Fruit fly (Drosophila melanogaster) whole organism, embryonic: ENCODE measurements around the gene snk.

Experiments used
- Asciz ChIP-seq: fragments of 200-800 bp; sonication (Bioruptor generic); optimal IDR thresholded peaks from 2 replicates; lab custom pipeline; 2017; ENCODE audit warnings: missing biosample characterization, mild to moderate bottlenecking, missing genetic modification characterization, missing genetic modification reagents
- BtbVII ChIP-seq: fragments of 200-800 bp; sonication (Bioruptor generic); optimal IDR thresholded peaks from 3 replicates; lab custom pipeline; 2017; ENCODE audit warnings: missing biosample characterization, mild to moderate bottlenecking, missing genetic modification characterization
- CG10543 ChIP-seq: fragments of 200-800 bp; sonication (Bioruptor generic); optimal IDR thresholded peaks from 3 replicates; lab custom pipeline; 2017; ENCODE audit warnings: missing biosample characterization, mild to moderate bottlenecking, missing genetic modification characterization, moderate library complexity
- CG10959 ChIP-seq: fragments of 200-800 bp; sonication (Bioruptor generic); IDR thresholded peaks from 2 replicates; pipeline ENCODE4 v1.3.6; 2022; ENCODE audit warnings: missing biosample characterization, missing genetic modification characterization
- CG12104 ChIP-seq: fragments of 200-800 bp; sonication (Bioruptor generic); optimal IDR thresholded peaks from 3 replicates; lab custom pipeline; 2016; ENCODE audit warnings: missing biosample characterization, missing genetic modification characterization
- CG1233 ChIP-seq: fragments of 200-800 bp; sonication (Bioruptor generic); optimal IDR thresholded peaks from 4 replicates; lab custom pipeline; 2018; ENCODE audit warnings: missing biosample characterization, mild to moderate bottlenecking, missing genetic modification characterization
- CG15269 ChIP-seq: fragments of 200-800 bp; sonication (Bioruptor generic); optimal IDR thresholded peaks from 2 replicates; lab custom pipeline; 2018; ENCODE audit warnings: missing biosample characterization, mild to moderate bottlenecking, missing genetic modification characterization, moderate library complexity
- CG16779 ChIP-seq: fragments of 200-800 bp; sonication (Bioruptor generic); IDR thresholded peaks from 2 replicates; pipeline ENCODE4 v1.3.6; 2022; ENCODE audit warnings: missing biosample characterization, missing genetic modification characterization
- CG17328 ChIP-seq: fragments of 200-800 bp; sonication (Bioruptor generic); IDR thresholded peaks from 2 replicates; pipeline ENCODE4 v1.3.6; 2022; ENCODE audit warnings: missing biosample characterization, missing genetic modification characterization
- CG17829 ChIP-seq: fragments of 200-800 bp; optimal IDR thresholded peaks from 2 replicates; lab custom pipeline; 2019; ENCODE audit warnings: missing biosample characterization, mild to moderate bottlenecking, missing genetic modification characterization, moderate library complexity
- CG18476 ChIP-seq: fragments of 200-800 bp; sonication (Bioruptor generic); optimal IDR thresholded peaks from 2 replicates; lab custom pipeline; 2016; ENCODE audit warnings: missing biosample characterization, mild to moderate bottlenecking, missing genetic modification characterization
- CG32772 ChIP-seq: fragments of 200-800 bp; sonication (Bioruptor generic); IDR thresholded peaks from 2 replicates; pipeline ENCODE4 v1.3.6; 2022; ENCODE audit warnings: missing biosample characterization, missing genetic modification characterization
- CG3281 ChIP-seq: fragments of 200-800 bp; sonication (Bioruptor generic); optimal IDR thresholded peaks from 3 replicates; lab custom pipeline; 2017; ENCODE audit warnings: missing biosample characterization, mild to moderate bottlenecking, missing genetic modification characterization
- CG4328 ChIP-seq: fragments of 200-800 bp; sonication (Bioruptor generic); optimal IDR thresholded peaks from 3 replicates; lab custom pipeline; 2017; ENCODE audit warnings: missing biosample characterization, missing genetic modification reagents, missing genetic modification characterization
- CG4707 ChIP-seq: fragments of 200-800 bp; sonication (Bioruptor generic); optimal IDR thresholded peaks from 2 replicates; lab custom pipeline; 2018; ENCODE audit warnings: missing biosample characterization, mild to moderate bottlenecking, missing genetic modification characterization, moderate library complexity
- CG7928 ChIP-seq: fragments of 200-800 bp; sonication (Bioruptor generic); optimal IDR thresholded peaks from 2 replicates; lab custom pipeline; 2017; ENCODE audit warnings: missing biosample characterization, mild to moderate bottlenecking, missing genetic modification characterization
- CG8924 ChIP-seq: fragments of 200-800 bp; optimal IDR thresholded peaks from 3 replicates; lab custom pipeline; 2019; ENCODE audit warnings: missing biosample characterization, mild to moderate bottlenecking, missing genetic modification characterization, moderate library complexity
- Camta ChIP-seq: fragments of 200-800 bp; sonication (Bioruptor generic); optimal IDR thresholded peaks from 2 replicates; lab custom pipeline; 2016; ENCODE audit warnings: missing biosample characterization, missing genetic modification characterization
- Fer2 ChIP-seq: fragments of 200-800 bp; sonication (Bioruptor generic); optimal IDR thresholded peaks from 2 replicates; lab custom pipeline; 2018; ENCODE audit warnings: missing biosample characterization, mild to moderate bottlenecking, missing genetic modification characterization, moderate library complexity
- Fer3 ChIP-seq: fragments of 200-800 bp; sonication (Bioruptor generic); optimal IDR thresholded peaks from 2 replicates; lab custom pipeline; 2018; ENCODE audit warnings: missing biosample characterization, mild to moderate bottlenecking, missing genetic modification characterization, moderate library complexity
- Hr78 ChIP-seq, 2 experiments: fragments of 200-800 bp in 1 of 2; fragments of >200 bp in 1 of 2; sonication (Bioruptor generic) in 1 of 2; optimal IDR thresholded peaks; 2 replicates each; lab custom pipeline; 2017 to 2019; ENCODE audit warnings: missing biosample characterization in 2 of 2, missing genetic modification characterization in 2 of 2, mild to moderate bottlenecking in 1 of 2, moderate library complexity in 1 of 2
- Kr ChIP-seq: fragments of 200-800 bp; sonication (Bioruptor generic); optimal IDR thresholded peaks from 2 replicates; lab custom pipeline; 2017; ENCODE audit warnings: missing biosample characterization, mild to moderate bottlenecking, missing genetic modification characterization
- MTF-1 ChIP-seq: fragments of 200-800 bp; sonication (Bioruptor generic); optimal IDR thresholded peaks from 2 replicates; lab custom pipeline; 2018; ENCODE audit warnings: missing biosample characterization, mild to moderate bottlenecking, missing genetic modification characterization, borderline replicate concordance
- Med ChIP-seq: fragments of 200-800 bp; sonication (Bioruptor generic); peaks from one replicate; lab custom pipeline; 2016; ENCODE audit warnings: missing biosample characterization, missing genetic modification characterization, mild to moderate bottlenecking, inconsistent platforms, moderate library complexity
- Rfx ChIP-seq: fragments of 200-800 bp; sonication (Bioruptor generic); IDR thresholded peaks from 2 replicates; pipeline ENCODE4 v1.3.6; 2022; ENCODE audit warnings: missing biosample characterization, missing genetic modification characterization
- Vsx1 ChIP-seq: fragments of 200-800 bp; sonication (Bioruptor generic); optimal IDR thresholded peaks from 2 replicates; lab custom pipeline; 2017; ENCODE audit warnings: missing biosample characterization, mild to moderate bottlenecking, missing genetic modification characterization, missing genetic modification reagents
- Xrp1 ChIP-seq: fragments of 200-800 bp; sonication (Bioruptor generic); IDR thresholded peaks from 2 replicates; pipeline ENCODE4 v1.3.6; 2022; ENCODE audit warnings: missing biosample characterization, missing genetic modification characterization
- YL-1 ChIP-seq: fragments of 200-800 bp; sonication (Bioruptor generic); optimal IDR thresholded peaks from 3 replicates; lab custom pipeline; 2017; ENCODE audit warnings: missing biosample characterization, mild to moderate bottlenecking, missing genetic modification characterization
- ac ChIP-seq: fragments of 200-800 bp; sonication (Bioruptor generic); optimal IDR thresholded peaks from 3 replicates; lab custom pipeline; 2017; ENCODE audit warnings: missing biosample characterization, mild to moderate bottlenecking, missing genetic modification characterization
- ara ChIP-seq: fragments of 200-800 bp; sonication (Bioruptor generic); IDR thresholded peaks from 2 replicates; pipeline ENCODE4 v1.3.6; 2022; ENCODE audit warnings: missing biosample characterization, missing genetic modification characterization
- bab2 ChIP-seq: fragments of 200-800 bp; sonication (Bioruptor generic); optimal IDR thresholded peaks from 2 replicates; lab custom pipeline; 2016; ENCODE audit warnings: missing biosample characterization, missing genetic modification characterization
- caup ChIP-seq: fragments of 200-800 bp; sonication (Bioruptor generic); optimal IDR thresholded peaks from 3 replicates; lab custom pipeline; 2017; ENCODE audit warnings: missing biosample characterization, mild to moderate bottlenecking, missing genetic modification characterization, moderate library complexity; ENCODE audit not compliant: severe bottlenecking
- chm ChIP-seq: fragments of 200-800 bp; sonication (Bioruptor generic); IDR thresholded peaks from 2 replicates; pipeline ENCODE4 v1.3.6; 2022; ENCODE audit warnings: missing biosample characterization, missing genetic modification characterization
- ci ChIP-seq: fragments of 200-800 bp; sonication (Bioruptor generic); IDR thresholded peaks from 3 replicates; pipeline ENCODE4 v1.3.6; 2022; ENCODE audit warnings: missing biosample characterization, missing genetic modification characterization
- cwo ChIP-seq: fragments of 200-800 bp; sonication (Bioruptor generic); optimal IDR thresholded peaks from 3 replicates; lab custom pipeline; 2017; ENCODE audit warnings: missing biosample characterization, missing genetic modification characterization, mild to moderate bottlenecking, moderate library complexity, missing genetic modification reagents
- dmrt11E ChIP-seq: fragments of 200-800 bp; sonication (Bioruptor generic); optimal IDR thresholded peaks from 3 replicates; lab custom pipeline; 2018; ENCODE audit warnings: missing biosample characterization, mild to moderate bottlenecking, missing genetic modification characterization, moderate library complexity
- ems ChIP-seq: fragments of 200-800 bp; sonication (Bioruptor generic); optimal IDR thresholded peaks from 3 replicates; lab custom pipeline; 2016; ENCODE audit warnings: missing biosample characterization, missing genetic modification characterization
- exex ChIP-seq: fragments of 200-800 bp; sonication (Bioruptor generic); optimal IDR thresholded peaks from 4 replicates; lab custom pipeline; 2018; ENCODE audit warnings: missing biosample characterization, mild to moderate bottlenecking, missing genetic modification characterization, moderate library complexity
- fd64A ChIP-seq: fragments of 200-800 bp; sonication (Bioruptor generic); optimal IDR thresholded peaks from 3 replicates; lab custom pipeline; 2018; ENCODE audit warnings: missing biosample characterization, mild to moderate bottlenecking, missing genetic modification characterization
- gce ChIP-seq: fragments of 200-800 bp; sonication (Bioruptor generic); IDR thresholded peaks from 3 replicates; pipeline ENCODE4 v1.3.6; 2022; ENCODE audit warnings: missing biosample characterization, missing genetic modification characterization
- grn ChIP-seq: fragments of 200-800 bp; sonication (Bioruptor generic); optimal IDR thresholded peaks from 3 replicates; lab custom pipeline; 2017; ENCODE audit warnings: missing biosample characterization, missing genetic modification characterization
- gsb ChIP-seq: fragments of 200-800 bp; sonication (Bioruptor generic); IDR thresholded peaks from 2 replicates; pipeline ENCODE4 v1.3.6; 2022; ENCODE audit warnings: missing biosample characterization, missing genetic modification characterization
- insv ChIP-seq, 2 experiments: fragments of 200-800 bp; sonication (Bioruptor generic); optimal IDR thresholded peaks; 3 replicates each; lab custom pipeline; 2016 to 2018; ENCODE audit warnings: missing biosample characterization in 2 of 2, missing genetic modification characterization in 2 of 2
- onecut ChIP-seq: fragments of 200-800 bp; sonication (Bioruptor generic); IDR thresholded peaks from 2 replicates; pipeline ENCODE4 v1.3.6; 2022; ENCODE audit warnings: missing biosample characterization, missing genetic modification characterization
- pfk ChIP-seq: fragments of 200-800 bp; sonication (Bioruptor generic); optimal IDR thresholded peaks from 2 replicates; lab custom pipeline; 2018; ENCODE audit warnings: missing biosample characterization, mild to moderate bottlenecking, missing genetic modification characterization, moderate library complexity
- sug ChIP-seq: fragments of 200-800 bp; optimal IDR thresholded peaks from 2 replicates; lab custom pipeline; 2019; ENCODE audit warnings: missing biosample characterization, mild to moderate bottlenecking, missing genetic modification characterization, moderate library complexity
- tll ChIP-seq, 2 experiments: fragments of 200-800 bp in 1 of 2; fragments of >200 bp in 1 of 2; sonication (Bioruptor generic) in 1 of 2; optimal IDR thresholded peaks; 2 replicates each; lab custom pipeline; 2017 to 2019; ENCODE audit warnings: missing biosample characterization in 2 of 2, missing genetic modification characterization in 2 of 2, mild to moderate bottlenecking in 1 of 2, moderate library complexity in 1 of 2
- twi ChIP-seq: fragments of 200-800 bp; optimal IDR thresholded peaks from 2 replicates; lab custom pipeline; 2019; ENCODE audit warnings: missing biosample characterization, mild to moderate bottlenecking, missing genetic modification characterization, moderate library complexity
- vvl ChIP-seq: fragments of 200-800 bp; sonication (Bioruptor generic); IDR thresholded peaks from 2 replicates; pipeline ENCODE4 v1.3.6; 2022; ENCODE audit warnings: missing biosample characterization, missing genetic modification characterization

The snk gene

DNA sequence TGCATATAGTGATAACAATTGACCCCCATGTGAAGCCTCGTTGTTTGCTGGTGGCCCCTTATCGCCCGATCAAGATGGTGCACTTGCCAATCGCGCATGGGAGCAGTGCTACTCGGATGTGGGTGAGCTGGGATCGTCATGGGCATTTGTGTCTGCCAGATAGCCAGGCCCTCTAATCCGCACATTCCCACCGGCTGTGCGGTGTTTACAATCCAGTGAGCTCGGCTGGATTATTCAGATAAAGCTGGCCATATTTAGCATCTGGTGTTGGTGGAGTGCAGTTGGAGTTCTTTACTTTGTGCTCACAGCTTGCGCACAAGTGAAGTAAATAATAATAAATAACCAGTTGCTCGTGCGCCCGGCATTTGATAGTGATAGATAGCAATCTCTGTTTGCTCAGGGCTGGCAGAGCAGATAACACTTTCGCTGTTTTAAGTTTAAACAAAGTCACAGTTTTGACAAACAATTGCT is 9.6 kb downstream of the snk start:
- TF ChIP-seq Xrp1 (GFP tag; lab: Robert Waterston, UW) (no peak; the same call in 1 of the 2 replicates), Asciz (GFP tag; lab: Kevin White, UChicago) (peak; percentile 80), cwo (GFP tag; lab: Kevin White, UChicago) (peak; percentile 73), Vsx1 (GFP tag; lab: Kevin White, UChicago) (peak; percentile 60), CG1233 (GFP tag; lab: Kevin White, UChicago) (peak; percentile 52), Med (GFP tag; lab: Kevin White, UChicago) (peak; percentile 82), chm (peak; percentile 33; the same call in 1 of the 2 replicates), dmrt11E (peak; percentile 20), MTF-1 (GFP tag; lab: Kevin White, UChicago) (peak; percentile 71), pfk (GFP tag; lab: Kevin White, UChicago) (peak; percentile 50), sug (tag; lab: Kevin White, UChicago) (peak; percentile 96), exex (tag; lab: Kevin White, UChicago) (peak; percentile 42), bab2 (GFP tag; lab: Kevin White, UChicago) (peak; percentile 37), CG15269 (no peak), Fer3 (tag; lab: Kevin White, UChicago) (peak; percentile 37), BtbVII (GFP tag; lab: Kevin White, UChicago) (peak; percentile 36), CG10959 (0 out of 2 replicates have a peak, but pooled peaks have one; percentile 12), CG3281 (GFP tag; lab: Kevin White, UChicago) (peak; percentile 52), CG17829 (tag; lab: Kevin White, UChicago) (peak; percentile 5), caup (peak; percentile 52), Fer2 (tag; lab: Kevin White, UChicago) (peak; percentile 12), tll (GFP tag; optimal IDR thresholded peaks at IDR 0.05; lab: Kevin White, UChicago) (no peak), CG10543 (GFP tag; lab: Kevin White, UChicago) (peak; percentile 80), ara (GFP tag; lab: Robert Waterston, UW) (peak; percentile 57; the same call in 1 of the 2 replicates), gsb (0 out of 2 replicates have a peak, but pooled peaks have one; percentile 22), vvl (GFP tag; lab: Robert Waterston, UW) (0 out of 2 replicates have a peak, but pooled peaks have one; percentile 39), YL-1 (GFP tag; lab: Kevin White, UChicago) (peak; percentile 16), Rfx (GFP tag; lab: Robert Waterston, UW) (peak; percentile 24), gce (GFP tag; lab: Robert Waterston, UW) (peak; percentile 66; the same call in 1 of the 3 replicates), CG12104 (GFP tag; lab: Kevin White, UChicago) (peak; percentile 45), CG18476 (GFP tag; lab: Kevin White, UChicago) (peak; percentile 12), ci (GFP tag; lab: Robert Waterston, UW) (peak; percentile 79), twi (tag; lab: Kevin White, UChicago) (peak; percentile 67), Kr (GFP tag; lab: Kevin White, UChicago) (peak; percentile 26), CG8924 (tag; lab: Kevin White, UChicago) (peak; percentile 40), ems (GFP tag; lab: Kevin White, UChicago) (no peak), Hr78 (GFP tag; optimal IDR thresholded peaks at IDR 0.05; lab: Kevin White, UChicago) (peak in 1 of 2 experiments; percentile 51), Camta (peak; percentile 9), fd64A (GFP tag; lab: Kevin White, UChicago) (peak; percentile 78), ac (GFP tag; lab: Kevin White, UChicago) (peak; percentile 7), grn (GFP tag; lab: Kevin White, UChicago) (peak; percentile 79), CG16779 (GFP tag; lab: Robert Waterston, UW) (no peak), CG32772 (GFP tag; lab: Robert Waterston, UW) (no peak), CG4707 (peak; percentile 51), CG7928 (GFP tag; lab: Kevin White, UChicago) (peak; percentile 79), CG17328 (GFP tag; lab: Robert Waterston, UW) (peak; percentile 12; the same call in 1 of the 2 replicates), onecut (GFP tag; lab: Robert Waterston, UW) (peak; percentile 36; the same call in 1 of the 2 replicates), insv (GFP tag; optimal IDR thresholded peaks at IDR 0.05; lab: Kevin White, UChicago) (no peak), CG4328 (GFP tag; lab: Kevin White, UChicago) (peak; percentile 55)
